Worm (Caenorhabditis elegans): ENCODE results near the gene his-71.

- no peak for TF ChIP-seq ama-1 (optimal IDR thresholded peaks at IDR 0.05)
- TF ChIP-seq skn-1 (tag; optimal IDR thresholded peaks at IDR 0.05): no peak
- no peak for TF ChIP-seq egl-27 (tag; optimal IDR thresholded peaks at IDR 0.05)
- no peak for TF ChIP-seq fos-1 (tag; optimal IDR thresholded peaks at IDR 0.05)
- no peak for TF ChIP-seq mdl-1 (tag; optimal IDR thresholded peaks at IDR 0.05)
- TF ChIP-seq zag-1 (tag; optimal IDR thresholded peaks at IDR 0.05): no peak
- TF ChIP-seq C34F6.9 (tag; optimal IDR thresholded peaks at IDR 0.05): no peak
- peak; percentile 11 for TF ChIP-seq crh-2 (tag; optimal IDR thresholded peaks at IDR 0.05)
- TF ChIP-seq nhr-77 (tag; optimal IDR thresholded peaks at IDR 0.05): no peak
- no peak for TF ChIP-seq lin-39 (tag; optimal IDR thresholded peaks at IDR 0.05)
Observed at ce11 chrX:7985495-7986029, 3.7 kb upstream of the his-71 start, which contains the start of gene F45E1.4.

Data from whole organism, L2 larva.